Fruit fly (Drosophila melanogaster): ENCODE data around the gene CG18809.

CG18809 gene

dm6 chrX:19769821-19770519 lies 25.8 kb upstream of the CG18809 start (continued):
- TF ChIP-seq CG8765 (GFP tag; IDR thresholded peaks at IDR 0.05) (no peak), CG2129 (GFP tag; IDR thresholded peaks at IDR 0.05; ENCODE audit: partially characterized antibody) (no peak), aop (GFP tag; IDR thresholded peaks at IDR 0.05) (no peak), CG6683 (GFP tag; optimal IDR thresholded peaks at IDR 0.05) (no peak), CG12391 (tag; optimal IDR thresholded peaks at IDR 0.05) (peak; percentile 58), dmrt99B (tag; optimal IDR thresholded peaks at IDR 0.05) (peak; percentile 34), dan (GFP tag; IDR thresholded peaks at IDR 0.05) (no peak), Gsc (GFP tag; IDR thresholded peaks at IDR 0.05) (no peak), pnt (GFP tag; optimal IDR thresholded peaks at IDR 0.05) (peak; percentile 21), B-H1 (GFP tag; IDR thresholded peaks at IDR 0.05) (no peak), sqz (GFP tag; optimal IDR thresholded peaks at IDR 0.05) (peak; percentile 28), gcm2 (GFP tag; optimal IDR thresholded peaks at IDR 0.05) (no peak), grau (tag; optimal IDR thresholded peaks at IDR 0.05) (peak; percentile 37), CG34376 (GFP tag; optimal IDR thresholded peaks at IDR 0.05) (no peak), otp (GFP tag; IDR thresholded peaks at IDR 0.05) (peak; percentile 51; the same call in 1 of the 3 replicates), CG7556 (GFP tag; optimal IDR thresholded peaks at IDR 0.05) (peak; percentile 43), CG17186 (GFP tag; optimal IDR thresholded peaks at IDR 0.05) (no peak), CG11696 (GFP tag; IDR thresholded peaks at IDR 0.05) (no peak), Fer3 (tag; optimal IDR thresholded peaks at IDR 0.05) (peak; percentile 25), Ssrp (tag; optimal IDR thresholded peaks at IDR 0.05) (peak; percentile 52), Atf-2 (GFP tag; optimal IDR thresholded peaks at IDR 0.05) (peak; percentile 45), wek (GFP tag; optimal IDR thresholded peaks at IDR 0.05) (no peak), sob (GFP tag; IDR thresholded peaks at IDR 0.05) (no peak), corto (GFP tag; optimal IDR thresholded peaks at IDR 0.05) (no peak), vnd (GFP tag; IDR thresholded peaks at IDR 0.05; ENCODE audit: partially characterized antibody) (no peak), sima (GFP tag; optimal IDR thresholded peaks at IDR 0.05) (no peak), CG17802 (tag; optimal IDR thresholded peaks at IDR 0.05) (no peak), CG1603 (tag; optimal IDR thresholded peaks at IDR 0.05) (peak; percentile 37), HmgZ (tag; optimal IDR thresholded peaks at IDR 0.05) (no peak), CG16813 (GFP tag; IDR thresholded peaks at IDR 0.05; ENCODE audit: partially characterized antibody) (no peak), CG10979 (tag; optimal IDR thresholded peaks at IDR 0.05) (peak; percentile 79), CG12299 (tag; optimal IDR thresholded peaks at IDR 0.05) (no peak), shn (GFP tag; optimal IDR thresholded peaks at IDR 0.05) (peak; percentile 23), CG12769 (tag; optimal IDR thresholded peaks at IDR 0.05) (no peak), onecut (GFP tag; IDR thresholded peaks at IDR 0.05) (peak; percentile 37; the same call in 1 of the 2 replicates), CG14860 (GFP tag; IDR thresholded peaks at IDR 0.05; ENCODE audit: partially characterized antibody) (no peak), CG10274 (GFP tag; optimal IDR thresholded peaks at IDR 0.05) (no peak), sr (GFP tag; IDR thresholded peaks at IDR 0.05) (no peak), CG10462 (GFP tag; optimal IDR thresholded peaks at IDR 0.05) (no peak), CG8290 (GFP tag; optimal IDR thresholded peaks at IDR 0.05) (no peak), CG8290 (tag; optimal IDR thresholded peaks at IDR 0.05) (no peak), CG16863 (GFP tag; optimal IDR thresholded peaks at IDR 0.05) (peak; percentile 42), CG7357 (GFP tag; IDR thresholded peaks at IDR 0.05) (no peak), Vsx1 (GFP tag; optimal IDR thresholded peaks at IDR 0.05) (no peak), cas (GFP tag; IDR thresholded peaks at IDR 0.05) (no peak), pfk (GFP tag; optimal IDR thresholded peaks at IDR 0.05) (no peak), CG18011 (GFP tag; optimal IDR thresholded peaks at IDR 0.05) (no peak), CG15696 (tag; optimal IDR thresholded peaks at IDR 0.05) (peak; percentile 58), lab (GFP tag; optimal IDR thresholded peaks at IDR 0.05) (peak; percentile 15), Nf-YC (tag; optimal IDR thresholded peaks at IDR 0.05) (no peak)

All from whole organism, embryonic.